Worm (Caenorhabditis elegans) whole organism, early embryonic: ENCODE measurements around the gene sre-33.

ENCODE experiments used
- aly-1 ChIP-seq: sonication (generic microtip); optimal IDR thresholded peaks from 2 replicates; lab custom pipeline; 2016; ENCODE audit warnings: missing genetic modification characterization, missing compliant biosample characterization
- ama-1 ChIP-seq: fragments of 150-350 bp; optimal IDR thresholded peaks from 2 replicates; lab custom pipeline; 2014
- ceh-13 ChIP-seq: fragments of 200-800 bp; sonication (Bioruptor generic); optimal IDR thresholded peaks from 2 replicates; lab custom pipeline; 2018; ENCODE audit warnings: mild to moderate bottlenecking, missing genetic modification characterization, missing compliant biosample characterization
- ceh-36 ChIP-seq: sonication (generic microtip); optimal IDR thresholded peaks from 2 replicates; lab custom pipeline; 2016; ENCODE audit warnings: missing genetic modification characterization, inconsistent platforms, missing compliant biosample characterization
- ets-7 ChIP-seq: sonication (generic microtip); optimal IDR thresholded peaks from 2 replicates; lab custom pipeline; 2016; ENCODE audit warnings: missing genotype, missing genetic modification characterization, missing compliant biosample characterization
- flt-1 ChIP-seq: fragments of 200-800 bp; sonication (Bioruptor generic); IDR thresholded peaks from 2 replicates; pipeline ENCODE4 v1.3.6; 2022; ENCODE audit warnings: missing genetic modification characterization, missing compliant biosample characterization
- hmg-4 ChIP-seq: fragments of 200-800 bp; sonication (Bioruptor generic); optimal IDR thresholded peaks from 2 replicates; lab custom pipeline; 2018; ENCODE audit warnings: mild to moderate bottlenecking, missing genetic modification characterization, missing compliant biosample characterization
- hnd-1 ChIP-seq: sonication (generic microtip); optimal IDR thresholded peaks from 2 replicates; lab custom pipeline; 2016; ENCODE audit warnings: missing genetic modification characterization, missing compliant biosample characterization
- pes-1 ChIP-seq: fragments of 200-800 bp; sonication (Bioruptor generic); IDR thresholded peaks from 2 replicates; pipeline ENCODE4 v1.3.6; 2022; ENCODE audit warnings: missing genetic modification reagents, missing genetic modification characterization, missing compliant biosample characterization
- scrt-1 ChIP-seq: fragments of 200-800 bp; sonication (Bioruptor generic); IDR thresholded peaks from 2 replicates; pipeline ENCODE4 v1.3.6; 2022; ENCODE audit warnings: missing genetic modification characterization, missing compliant biosample characterization
- tbx-11 ChIP-seq: fragments of 200-800 bp; sonication (Bioruptor generic); IDR thresholded peaks from 2 replicates; pipeline ENCODE4 v1.3.6; 2022; ENCODE audit warnings: missing genetic modification characterization, missing compliant biosample characterization
- tbx-37 ChIP-seq: fragments of 200-800 bp; sonication (Bioruptor generic); conservative IDR thresholded peaks from 2 replicates; pipeline ENCODE4 v1.3.6; 2022; ENCODE audit warnings: missing genetic modification reagents, missing genetic modification characterization, missing compliant biosample characterization
- tra-4 ChIP-seq: sonication (generic microtip); optimal IDR thresholded peaks from 2 replicates; lab custom pipeline; 2017; ENCODE audit warnings: missing genetic modification characterization, missing compliant biosample characterization

DNA sequence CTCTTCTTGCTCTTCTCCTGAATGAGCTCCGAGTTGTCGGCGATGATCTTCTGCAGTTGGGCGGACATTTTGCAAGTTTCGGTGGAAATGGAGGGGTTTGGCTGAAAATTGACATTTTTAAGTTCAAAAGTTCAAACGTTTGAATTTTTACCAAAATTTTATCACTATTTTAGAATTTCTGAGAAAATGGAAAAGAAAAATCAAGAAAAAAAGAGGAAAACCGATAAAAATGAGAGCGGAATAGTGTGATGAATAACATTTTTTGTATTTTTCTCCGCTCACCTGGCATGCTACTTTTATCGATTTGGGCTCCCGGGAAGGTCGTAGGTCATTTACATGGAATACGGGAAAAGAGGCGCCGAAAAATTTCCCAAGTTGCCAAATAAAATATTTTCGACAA, 32.0 kb downstream of the sre-33 start, which contains the start of gene F15A4.10:
- TF ChIP-seq flt-1 (no peak), scrt-1 (GFP tag; lab: Robert Waterston, UW) (no peak), tra-4 (tag; lab: Kevin White, UChicago) (no peak), ama-1 (lab: Kevin White, UChicago) (no peak), tbx-11 (no peak), ets-7 (no peak), hmg-4 (no peak), ceh-13 (GFP tag; lab: Kevin White, UChicago) (no peak), ceh-36 (tag; lab: Kevin White, UChicago) (no peak), hnd-1 (tag; lab: Kevin White, UChicago) (no peak), pes-1 (no peak), aly-1 (tag; lab: Kevin White, UChicago) (no peak), tbx-37 (GFP tag; lab: Robert Waterston, UW) (no peak)
